Worm (Caenorhabditis elegans) whole organism, L3 larva: Measurements from ENCODE around the gene nlp-17.

ENCODE experiments used
- ZK546.5 ChIP-seq: sonication (generic microtip); optimal IDR thresholded peaks from 2 replicates; lab custom pipeline; 2017; ENCODE audit warnings: missing biosample characterization, missing genetic modification characterization
- ceh-28 ChIP-seq: fragments of 150-350 bp; optimal IDR thresholded peaks from 2 replicates; lab custom pipeline; 2014; ENCODE audit warnings: missing biosample characterization, missing genetic modification reagents, missing genetic modification characterization
- nhr-11 ChIP-seq: fragments of 150-350 bp; optimal IDR thresholded peaks from 2 replicates; lab custom pipeline; 2014; ENCODE audit warnings: missing biosample characterization, missing genetic modification characterization
- snpc-4 ChIP-seq: fragments of 150-350 bp; optimal IDR thresholded peaks from 2 replicates; lab custom pipeline; 2014; ENCODE audit warnings: missing biosample characterization, missing genetic modification characterization
- zag-1 ChIP-seq: fragments of 150-350 bp; optimal IDR thresholded peaks from 2 replicates; lab custom pipeline; 2014; ENCODE audit warnings: missing biosample characterization, missing genetic modification characterization

ce11 chrIV:13525223-13525622 is 19.7 kb upstream of the nlp-17 start:
- TF ChIP-seq nhr-11 (tag; lab: Kevin White, UChicago) (no peak), snpc-4 (tag; lab: Kevin White, UChicago) (no peak), ZK546.5 (tag; lab: Kevin White, UChicago) (no peak), ceh-28 (no peak), zag-1 (tag; lab: Kevin White, UChicago) (no peak)
